Fruit fly (Drosophila melanogaster): ENCODE results near the gene TotX.

The TotX gene

dm6 chr3R:20915828-20916227, 10.5 kb upstream of the TotX start:
- TF ChIP-seq Sin3A (optimal IDR thresholded peaks at IDR 0.05) (no peak), Myc (optimal IDR thresholded peaks at IDR 0.05) (no peak), psq (optimal IDR thresholded peaks at IDR 0.05) (no peak), h (optimal IDR thresholded peaks at IDR 0.05) (no peak), insv (optimal IDR thresholded peaks at IDR 0.05) (no peak), ttk (optimal IDR thresholded peaks at IDR 0.05) (no peak)

dm6 chr3R:20914103-20914502, 8.8 kb upstream of the TotX start, which contains the start of gene hdly:
hdly (plus strand) TSS chr3R:20914296.
- TF ChIP-seq Sin3A (optimal IDR thresholded peaks at IDR 0.05), result no peak
- TF ChIP-seq Myc (optimal IDR thresholded peaks at IDR 0.05), result no peak
- no peak for TF ChIP-seq ttk (optimal IDR thresholded peaks at IDR 0.05)
- TF ChIP-seq insv (optimal IDR thresholded peaks at IDR 0.05), result no peak
- no peak for TF ChIP-seq h (optimal IDR thresholded peaks at IDR 0.05)
- TF ChIP-seq psq (optimal IDR thresholded peaks at IDR 0.05), result no peak

dm6 chr3R:20912725-20913124, 7.4 kb upstream of the TotX start:
- TF ChIP-seq insv (optimal IDR thresholded peaks at IDR 0.05) (no peak), h (optimal IDR thresholded peaks at IDR 0.05) (no peak), ttk (optimal IDR thresholded peaks at IDR 0.05) (no peak), Sin3A (optimal IDR thresholded peaks at IDR 0.05) (no peak), psq (optimal IDR thresholded peaks at IDR 0.05) (no peak), Myc (optimal IDR thresholded peaks at IDR 0.05) (no peak)

- TF ChIP-seq psq (optimal IDR thresholded peaks at IDR 0.05), result no peak
- TF ChIP-seq ttk (optimal IDR thresholded peaks at IDR 0.05), result no peak
- no peak for TF ChIP-seq Sin3A (optimal IDR thresholded peaks at IDR 0.05)
- TF ChIP-seq Myc (optimal IDR thresholded peaks at IDR 0.05), result no peak
- TF ChIP-seq h (optimal IDR thresholded peaks at IDR 0.05), result no peak
- no peak for TF ChIP-seq insv (optimal IDR thresholded peaks at IDR 0.05)
Measured at dm6 chr3R:20908641-20909040, 3.3 kb upstream of the TotX start.

- TF ChIP-seq h (optimal IDR thresholded peaks at IDR 0.05) (no peak), Sin3A (optimal IDR thresholded peaks at IDR 0.05) (no peak), ttk (optimal IDR thresholded peaks at IDR 0.05) (no peak), psq (optimal IDR thresholded peaks at IDR 0.05) (no peak), insv (optimal IDR thresholded peaks at IDR 0.05) (no peak), Myc (optimal IDR thresholded peaks at IDR 0.05) (no peak)
Measured at dm6 chr3R:20901656-20902055, 3.7 kb downstream of the TotX start, which contains the start of gene Grik. Grik (plus strand) TSS chr3R:20901956.

- TF ChIP-seq insv (optimal IDR thresholded peaks at IDR 0.05), result no peak
- no peak for TF ChIP-seq h (optimal IDR thresholded peaks at IDR 0.05)
- TF ChIP-seq Myc (optimal IDR thresholded peaks at IDR 0.05), result no peak
- no peak for TF ChIP-seq ttk (optimal IDR thresholded peaks at IDR 0.05)
- no peak for TF ChIP-seq psq (optimal IDR thresholded peaks at IDR 0.05)
- TF ChIP-seq Sin3A (optimal IDR thresholded peaks at IDR 0.05), result no peak
Measured at dm6 chr3R:20897128-20897527, 8.2 kb downstream of the TotX start, which contains the start of gene Ktl. Ktl (minus strand) TSS chr3R:20897320.

- TF ChIP-seq h (optimal IDR thresholded peaks at IDR 0.05) (no peak), psq (optimal IDR thresholded peaks at IDR 0.05) (no peak), ttk (optimal IDR thresholded peaks at IDR 0.05) (no peak)
Measured at dm6 chr3R:20891495-20891894, 13.8 kb downstream of the TotX start.

- no peak for TF ChIP-seq Myc (optimal IDR thresholded peaks at IDR 0.05)
- no peak for TF ChIP-seq ttk (optimal IDR thresholded peaks at IDR 0.05)
- TF ChIP-seq psq (optimal IDR thresholded peaks at IDR 0.05), result no peak
- no peak for TF ChIP-seq insv (optimal IDR thresholded peaks at IDR 0.05)
- no peak for TF ChIP-seq h (optimal IDR thresholded peaks at IDR 0.05)
- no peak for TF ChIP-seq Sin3A (optimal IDR thresholded peaks at IDR 0.05)
Measured at dm6 chr3R:20890920-20891319, 14.4 kb downstream of the TotX start.

dm6 chr3R:20890505-20890904, 14.8 kb downstream of the TotX start:
- TF ChIP-seq Myc (optimal IDR thresholded peaks at IDR 0.05) (no peak), ttk (optimal IDR thresholded peaks at IDR 0.05) (no peak), psq (optimal IDR thresholded peaks at IDR 0.05) (no peak), Sin3A (optimal IDR thresholded peaks at IDR 0.05) (no peak), insv (optimal IDR thresholded peaks at IDR 0.05) (no peak), h (optimal IDR thresholded peaks at IDR 0.05) (no peak)

dm6 chr3R:20877436-20877835, 27.9 kb downstream of the TotX start, which contains the start of gene TotZ:
TotZ (plus strand) TSS chr3R:20877736.
- TF ChIP-seq Sin3A (optimal IDR thresholded peaks at IDR 0.05), result no peak
- TF ChIP-seq Myc (optimal IDR thresholded peaks at IDR 0.05), result no peak
- no peak for TF ChIP-seq psq (optimal IDR thresholded peaks at IDR 0.05)

- TF ChIP-seq h (optimal IDR thresholded peaks at IDR 0.05) (no peak), Myc (optimal IDR thresholded peaks at IDR 0.05) (no peak), insv (optimal IDR thresholded peaks at IDR 0.05) (no peak), Sin3A (optimal IDR thresholded peaks at IDR 0.05) (no peak), ttk (optimal IDR thresholded peaks at IDR 0.05) (no peak), psq (optimal IDR thresholded peaks at IDR 0.05) (no peak)
Measured at dm6 chr3R:20876680-20877079, 28.6 kb downstream of the TotX start.

dm6 chr3R:20873638-20874037, 31.7 kb downstream of the TotX start, which contains the start of gene TotB:
TotB (plus strand) TSS chr3R:20873938.
- TF ChIP-seq Myc (optimal IDR thresholded peaks at IDR 0.05), result no peak
- TF ChIP-seq psq (optimal IDR thresholded peaks at IDR 0.05), result no peak
- no peak for TF ChIP-seq h (optimal IDR thresholded peaks at IDR 0.05)
- no peak for TF ChIP-seq insv (optimal IDR thresholded peaks at IDR 0.05)
- TF ChIP-seq ttk (optimal IDR thresholded peaks at IDR 0.05), result no peak
- no peak for TF ChIP-seq Sin3A (optimal IDR thresholded peaks at IDR 0.05)

dm6 chr3R:20872688-20873087, 32.6 kb downstream of the TotX start, which contains the start of gene TotC:
TotC (plus strand) TSS chr3R:20872988.
- TF ChIP-seq ttk (optimal IDR thresholded peaks at IDR 0.05) (no peak), psq (optimal IDR thresholded peaks at IDR 0.05) (no peak), Sin3A (optimal IDR thresholded peaks at IDR 0.05) (no peak), h (optimal IDR thresholded peaks at IDR 0.05) (no peak), insv (optimal IDR thresholded peaks at IDR 0.05) (no peak), Myc (optimal IDR thresholded peaks at IDR 0.05) (no peak)
